Worm (Caenorhabditis elegans) whole organism, midembryonic: Measurements from ENCODE around the gene F41E6.8.
"Not testable (repeated sequence)": the region's sequence is repeated elsewhere in the genome, so short reads cannot be mapped to it uniquely, and the experiment has no call there.

ENCODE experiments used
- T22C8.4 ChIP-seq: fragments of 200-800 bp; sonication (Bioruptor generic); IDR thresholded peaks from 2 replicates; pipeline ENCODE4 v1.3.6; 2022; ENCODE audit warnings: missing genetic modification characterization, missing compliant biosample characterization
- cog-1 ChIP-seq: sonication (generic microtip); optimal IDR thresholded peaks from 2 replicates; lab custom pipeline; 2016; ENCODE audit warnings: missing genetic modification characterization, missing compliant biosample characterization
- flt-1 ChIP-seq: fragments of 200-800 bp; sonication (Bioruptor generic); IDR thresholded peaks from 2 replicates; pipeline ENCODE4 v1.3.6; 2022; ENCODE audit warnings: missing genetic modification characterization, missing compliant biosample characterization
- klf-2 ChIP-seq: fragments of 200-800 bp; sonication (Bioruptor generic); conservative IDR thresholded peaks from 2 replicates; pipeline ENCODE4 v1.3.6; 2022; ENCODE audit warnings: missing genetic modification reagents, missing genetic modification characterization, missing compliant biosample characterization
- med-1 ChIP-seq: sonication (generic microtip); optimal IDR thresholded peaks from 2 replicates; lab custom pipeline; 2017; ENCODE audit warnings: missing genetic modification characterization, mild to moderate bottlenecking, missing compliant biosample characterization, antibody characterized with exemption, missing genetic modification reagents; ENCODE audit not compliant: insufficient read depth
- ref-1 ChIP-seq: fragments of 200-800 bp; sonication (Bioruptor generic); conservative IDR thresholded peaks from 2 replicates; pipeline ENCODE4 v1.3.6; 2022; ENCODE audit warnings: missing genetic modification reagents, missing genetic modification characterization, missing compliant biosample characterization
- tab-1 ChIP-seq: fragments of 200-800 bp; sonication (Bioruptor generic); IDR thresholded peaks from 2 replicates; pipeline ENCODE4 v1.3.6; 2022; ENCODE audit warnings: missing genetic modification characterization, missing compliant biosample characterization
- ztf-23 ChIP-seq: fragments of 200-800 bp; sonication (Bioruptor generic); IDR thresholded peaks from 2 replicates; pipeline ENCODE4 v1.3.6; 2022; ENCODE audit warnings: missing genetic modification reagents, missing genetic modification characterization, missing compliant biosample characterization
- ztf-29 ChIP-seq: fragments of 200-800 bp; sonication (Bioruptor generic); IDR thresholded peaks from 2 replicates; pipeline ENCODE4 v1.3.6; 2022; ENCODE audit warnings: missing genetic modification reagents, missing genetic modification characterization, missing compliant biosample characterization

F41E6.8 gene

ce11 chrV:8594105-8594964, 7.0 kb downstream of the F41E6.8 start, which contains the start of gene tag-196:
Gene tag-196 (plus strand): TSS chrV:8594914.
- TF ChIP-seq flt-1 (GFP tag; lab: Robert Waterston, UW) (peak; percentile 43; the same call in 1 of the 2 replicates), med-1 (no peak)

- TF ChIP-seq med-1 (no peak), flt-1 (GFP tag; lab: Robert Waterston, UW) (no peak), tab-1 (no peak), ref-1 (no peak), ztf-23 (GFP tag; lab: Robert Waterston, UW) (no peak), T22C8.4 (GFP tag; lab: Robert Waterston, UW) (no peak), ztf-29 (no peak), cog-1 (tag; lab: Kevin White, UChicago) (no peak), klf-2 (GFP tag; lab: Robert Waterston, UW) (no peak)
Observed at ce11 chrV:8592691-8593307, 8.5 kb downstream of the F41E6.8 start.

ce11 chrV:8588079-8588478, 13.2 kb downstream of the F41E6.8 start, which contains the start of gene C10B5.3:
Gene C10B5.3 (minus strand): TSS chrV:8588179.
- TF ChIP-seq ztf-23 (GFP tag; lab: Robert Waterston, UW) = 0 out of 2 replicates have a peak, but pooled peaks have one; percentile 15
- TF ChIP-seq klf-2 (GFP tag; lab: Robert Waterston, UW) = no peak
- no peak for TF ChIP-seq T22C8.4 (GFP tag; lab: Robert Waterston, UW)

- no peak for TF ChIP-seq med-1
- TF ChIP-seq cog-1 (tag; lab: Kevin White, UChicago) = no peak
- no peak for TF ChIP-seq ztf-29
- no peak for TF ChIP-seq flt-1 (GFP tag; lab: Robert Waterston, UW)
- TF ChIP-seq klf-2 (GFP tag; lab: Robert Waterston, UW) = no peak
- TF ChIP-seq ref-1 = no peak
- TF ChIP-seq tab-1 = no peak
Observed at ce11 chrV:8586920-8587319, 14.4 kb downstream of the F41E6.8 start.

- TF ChIP-seq flt-1 (GFP tag; lab: Robert Waterston, UW) = no peak
- no peak for TF ChIP-seq klf-2 (GFP tag; lab: Robert Waterston, UW)
- no peak for TF ChIP-seq cog-1 (tag; lab: Kevin White, UChicago)
- TF ChIP-seq med-1 = no peak
- TF ChIP-seq tab-1 = no peak
- no peak for TF ChIP-seq T22C8.4 (GFP tag; lab: Robert Waterston, UW)
- no peak for TF ChIP-seq ref-1
- TF ChIP-seq ztf-29 = no peak
- TF ChIP-seq ztf-23 (GFP tag; lab: Robert Waterston, UW) = no peak
Observed at ce11 chrV:8586472-8586871, 14.8 kb downstream of the F41E6.8 start.

- TF ChIP-seq flt-1 (GFP tag; lab: Robert Waterston, UW) (no peak), ztf-23 (GFP tag; lab: Robert Waterston, UW) (no peak), tab-1 (no peak), med-1 (no peak)
Observed at ce11 chrV:8580961-8581360, 20.4 kb downstream of the F41E6.8 start, which contains the start of gene C10B5.1. Gene C10B5.1 (plus strand): TSS chrV:8581261.

- TF ChIP-seq cog-1 (tag; lab: Kevin White, UChicago); klf-2 (GFP tag; lab: Robert Waterston, UW); tab-1: not testable (repeated sequence)
Observed at ce11 chrV:8574762-8575161, 26.6 kb downstream of the F41E6.8 start, which contains the start of gene F25G6.1. Gene F25G6.1 (plus strand): TSS chrV:8575062.

- TF ChIP-seq ref-1 = no peak
- no peak for TF ChIP-seq klf-2 (GFP tag; lab: Robert Waterston, UW)
- TF ChIP-seq ztf-29 = no peak
- TF ChIP-seq tab-1 = no peak
- no peak for TF ChIP-seq T22C8.4 (GFP tag; lab: Robert Waterston, UW)
- no peak for TF ChIP-seq flt-1 (GFP tag; lab: Robert Waterston, UW)
- TF ChIP-seq med-1 = no peak
- no peak for TF ChIP-seq ztf-23 (GFP tag; lab: Robert Waterston, UW)
- no peak for TF ChIP-seq cog-1 (tag; lab: Kevin White, UChicago)
Observed at ce11 chrV:8569841-8570361, 31.4 kb downstream of the F41E6.8 start, which contains the start of the genes F25G6.9 and symk-1. Gene F25G6.9 (minus strand): TSS chrV:8570000. Gene symk-1 (plus strand): TSS chrV:8570311.

- TF ChIP-seq T22C8.4 (GFP tag; lab: Robert Waterston, UW) (no peak), ztf-29 (no peak), med-1 (no peak), ztf-23 (GFP tag; lab: Robert Waterston, UW) (no peak), tab-1 (no peak), klf-2 (GFP tag; lab: Robert Waterston, UW) (no peak), cog-1 (tag; lab: Kevin White, UChicago) (no peak), ref-1 (no peak), flt-1 (GFP tag; lab: Robert Waterston, UW) (no peak)
Observed at ce11 chrV:8569172-8569571, 32.1 kb downstream of the F41E6.8 start.

ce11 chrV:8565075-8565474, 36.2 kb downstream of the F41E6.8 start, which contains the start of gene F25G6.8:
Gene F25G6.8 (minus strand): TSS chrV:8565175.
- TF ChIP-seq med-1 = no peak
- no peak for TF ChIP-seq tab-1
- no peak for TF ChIP-seq cog-1 (tag; lab: Kevin White, UChicago)
- TF ChIP-seq flt-1 (GFP tag; lab: Robert Waterston, UW) = no peak
- no peak for TF ChIP-seq T22C8.4 (GFP tag; lab: Robert Waterston, UW)
- TF ChIP-seq ref-1 = no peak
- no peak for TF ChIP-seq klf-2 (GFP tag; lab: Robert Waterston, UW)
- TF ChIP-seq ztf-23 (GFP tag; lab: Robert Waterston, UW) = no peak
- no peak for TF ChIP-seq ztf-29
